Worm (Caenorhabditis elegans) whole organism, young adult: ENCODE results near the gene cpg-23.

Source experiments
- B0261.1 ChIP-seq: sonication (generic microtip); optimal IDR thresholded peaks from 2 replicates; lab custom pipeline; 2016; ENCODE audit warnings: mild to moderate bottlenecking, missing genetic modification characterization, moderate library complexity, missing compliant biosample characterization
- B0336.3 ChIP-seq: fragments of 200-800 bp; sonication (Bioruptor generic); IDR thresholded peaks from 2 replicates; pipeline ENCODE4 v1.3.6; 2022; ENCODE audit warnings: missing genetic modification characterization, missing compliant biosample characterization
- K12H6.12 ChIP-seq: fragments of 200-800 bp; sonication (Bioruptor generic); optimal IDR thresholded peaks from 2 replicates; lab custom pipeline; 2018; ENCODE audit warnings: mild to moderate bottlenecking, missing genetic modification characterization, missing compliant biosample characterization
- ama-1 ChIP-seq, 3 experiments: fragments of 150-350 bp in 1 of 3; sonication (generic microtip) in 2 of 3; optimal IDR thresholded peaks; 2 replicates each; lab custom pipeline; 2014 to 2018; ENCODE audit warnings: missing biosample characterization in 2 of 3, missing genetic modification characterization in 2 of 3, missing genetic modification reagents in 2 of 3
- ccch-3 ChIP-seq: fragments of 200-800 bp; sonication (Bioruptor generic); optimal IDR thresholded peaks from 2 replicates; lab custom pipeline; 2018; ENCODE audit warnings: mild to moderate bottlenecking, missing genetic modification characterization, missing compliant biosample characterization
- dpl-1 ChIP-seq: fragments of 150-350 bp; optimal IDR thresholded peaks from 2 replicates; lab custom pipeline; 2014; ENCODE audit warnings: missing biosample characterization, missing genetic modification reagents, missing genetic modification characterization
- egl-44 ChIP-seq: fragments of 200-800 bp; sonication (Bioruptor generic); IDR thresholded peaks from 2 replicates; pipeline ENCODE4 v1.3.6; 2022; ENCODE audit warnings: missing genetic modification reagents, missing genetic modification characterization, missing compliant biosample characterization
- hmg-20 ChIP-seq: fragments of 200-800 bp; sonication (Bioruptor generic); IDR thresholded peaks from 2 replicates; pipeline ENCODE4 v1.3.6; 2022; ENCODE audit warnings: missing genetic modification reagents, missing genetic modification characterization, missing compliant biosample characterization
- lin-35 ChIP-seq, 3 experiments: fragments of 150-350 bp in 2 of 3; sonication (generic microtip) in 1 of 3; optimal IDR thresholded peaks; 2 replicates each; lab custom pipeline; 2014 to 2018; ENCODE audit warnings: missing biosample characterization in 3 of 3, missing genetic modification characterization in 3 of 3, missing genetic modification reagents in 3 of 3
- lin-40 ChIP-seq: sonication (generic microtip); optimal IDR thresholded peaks from 2 replicates; lab custom pipeline; 2016; ENCODE audit warnings: missing genetic modification characterization, mild to moderate bottlenecking, missing compliant biosample characterization, missing genotype, missing genetic modification reagents
- nhr-179 ChIP-seq: sonication (generic microtip); optimal IDR thresholded peaks from 2 replicates; lab custom pipeline; 2016; ENCODE audit warnings: mild to moderate bottlenecking, missing genetic modification characterization, missing compliant biosample characterization
- ztf-18 ChIP-seq: sonication (generic microtip); optimal IDR thresholded peaks from 2 replicates; lab custom pipeline; 2016; ENCODE audit warnings: missing genotype, mild to moderate bottlenecking, missing genetic modification characterization, missing compliant biosample characterization

DNA sequence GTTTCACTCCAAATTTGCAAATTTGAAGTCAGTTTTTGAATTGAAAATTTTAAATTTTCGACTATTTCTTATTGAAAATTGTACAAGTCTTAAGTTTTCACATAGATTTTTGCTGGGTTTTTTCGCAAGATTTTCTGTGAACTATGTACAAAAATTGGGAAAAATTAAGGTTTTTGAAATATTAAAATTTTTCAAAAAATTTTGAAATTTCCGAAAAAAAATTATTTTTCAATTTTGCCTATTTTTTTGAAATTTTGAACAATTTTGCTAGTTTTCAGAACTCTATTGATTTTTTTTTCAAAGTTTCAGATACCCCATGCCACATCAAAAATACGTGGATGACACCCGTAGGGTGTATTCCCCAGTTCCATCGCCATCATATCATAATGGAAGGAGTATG is 13.2 kb downstream of the cpg-23 start, which contains the start of gene tsp-13:
- TF ChIP-seq ccch-3 (GFP tag; lab: Kevin White, UChicago): no peak
- TF ChIP-seq lin-40 (tag; lab: Kevin White, UChicago): no peak
- TF ChIP-seq hmg-20 (GFP tag; lab: Robert Waterston, UW): no peak
- no peak for TF ChIP-seq ztf-18
- no peak for TF ChIP-seq egl-44
- no peak for TF ChIP-seq B0336.3 (GFP tag; lab: Robert Waterston, UW)
- no peak for TF ChIP-seq K12H6.12
- TF ChIP-seq dpl-1: no peak
- no peak for TF ChIP-seq ama-1 (optimal IDR thresholded peaks at IDR 0.05; lab: Kevin White, UChicago)
- no peak for TF ChIP-seq ama-1 (GFP tag; optimal IDR thresholded peaks at IDR 0.05; lab: Kevin White, UChicago)
- TF ChIP-seq lin-35 (GFP tag; optimal IDR thresholded peaks at IDR 0.05; lab: Kevin White, UChicago): no peak
- TF ChIP-seq B0261.1 (tag; lab: Kevin White, UChicago): no peak
- TF ChIP-seq nhr-179 (tag; lab: Kevin White, UChicago): no peak
